Fruit fly (Drosophila melanogaster) whole organism, wandering third instar larva: ENCODE measurements around the gene COX6B.

Experiments used
- Abd-B ChIP-seq: fragments of >200 bp; optimal IDR thresholded peaks from 2 replicates; lab custom pipeline; 2017; ENCODE audit warnings: missing biosample characterization, missing genetic modification characterization
- Hnf4 ChIP-seq: fragments of 200-800 bp; sonication (Bioruptor generic); optimal IDR thresholded peaks from 2 replicates; lab custom pipeline; 2016; ENCODE audit warnings: missing biosample characterization, mild to moderate bottlenecking, missing genetic modification characterization
- Hr78 ChIP-seq: fragments of >200 bp; optimal IDR thresholded peaks from 2 replicates; lab custom pipeline; 2017; ENCODE audit warnings: missing biosample characterization, missing genetic modification characterization
- Mio ChIP-seq: sonication (Bioruptor generic); optimal IDR thresholded peaks from 2 replicates; lab custom pipeline; 2016; ENCODE audit warnings: missing biosample characterization, missing genetic modification characterization
- OdsH ChIP-seq: fragments of 200-800 bp; sonication (Bioruptor generic); optimal IDR thresholded peaks from 2 replicates; lab custom pipeline; 2016; ENCODE audit warnings: missing biosample characterization, mild to moderate bottlenecking, missing genetic modification characterization
- br ChIP-seq: fragments of 200-800 bp; sonication (Bioruptor generic); optimal IDR thresholded peaks from 2 replicates; lab custom pipeline; 2016; ENCODE audit warnings: missing biosample characterization, missing genetic modification characterization
- dmrt93B ChIP-seq: fragments of 200-800 bp; sonication (Bioruptor generic); optimal IDR thresholded peaks from 2 replicates; lab custom pipeline; 2018; ENCODE audit warnings: missing biosample characterization, mild to moderate bottlenecking, missing genetic modification characterization
- foxo ChIP-seq, 2 experiments: fragments of 200-800 bp; sonication (Bioruptor generic); optimal IDR thresholded peaks; 2 replicates in 1 of 2; 3 replicates in 1 of 2; lab custom pipeline; 2016 to 2017; ENCODE audit warnings: missing biosample characterization in 2 of 2, missing genetic modification characterization in 2 of 2
- h ChIP-seq: fragments of 200-800 bp; sonication (Bioruptor generic); optimal IDR thresholded peaks from 3 replicates; lab custom pipeline; 2016; ENCODE audit warnings: missing biosample characterization, mild to moderate bottlenecking, missing genetic modification characterization
- psq ChIP-seq: fragments of 200-800 bp; sonication (Bioruptor generic); optimal IDR thresholded peaks from 3 replicates; lab custom pipeline; 2017; ENCODE audit warnings: missing biosample characterization, mild to moderate bottlenecking, missing genetic modification characterization, moderate library complexity
- rgr ChIP-seq: fragments of 200-800 bp; sonication (Bioruptor generic); optimal IDR thresholded peaks from 3 replicates; lab custom pipeline; 2016; ENCODE audit warnings: missing biosample characterization, mild to moderate bottlenecking, missing genetic modification characterization
- sage ChIP-seq: fragments of 200-800 bp; sonication (Bioruptor generic); optimal IDR thresholded peaks from 2 replicates; lab custom pipeline; 2016; ENCODE audit warnings: missing biosample characterization, mild to moderate bottlenecking, missing genetic modification characterization
- sv ChIP-seq: fragments of 200-800 bp; sonication (Bioruptor generic); optimal IDR thresholded peaks from 3 replicates; lab custom pipeline; 2016; ENCODE audit warnings: missing biosample characterization, missing genetic modification characterization

- TF ChIP-seq Abd-B (GFP tag; lab: Kevin White, UChicago) (no peak), Hr78 (GFP tag; lab: Kevin White, UChicago) (no peak), psq (GFP tag; lab: Kevin White, UChicago) (no peak), Mio (no peak), foxo (GFP tag; optimal IDR thresholded peaks at IDR 0.05; lab: Kevin White, UChicago) (no peak), br (no peak), h (GFP tag; lab: Kevin White, UChicago) (no peak), rgr (GFP tag; lab: Kevin White, UChicago) (peak; percentile 23), OdsH (GFP tag; lab: Kevin White, UChicago) (no peak), sage (GFP tag; lab: Kevin White, UChicago) (no peak), Hnf4 (GFP tag; lab: Kevin White, UChicago) (no peak), sv (GFP tag; lab: Kevin White, UChicago) (no peak), dmrt93B (GFP tag; lab: Kevin White, UChicago) (no peak)
Measured at dm6 chrX:19704083-19704482, 40.1 kb downstream of the COX6B start, which contains the start of the genes CG14230 and CG14232.
